Worm (Caenorhabditis elegans) whole organism, young adult: Measurements from ENCODE around the gene C06E2.9.
A peak's percentile ranks its signal among the peaks of the same experiment; 100 is the strongest.

Experiments
- B0261.1 ChIP-seq: sonication (generic microtip); optimal IDR thresholded peaks from 2 replicates; lab custom pipeline; 2016; ENCODE audit warnings: mild to moderate bottlenecking, missing genetic modification characterization, moderate library complexity, missing compliant biosample characterization
- B0336.3 ChIP-seq: fragments of 200-800 bp; sonication (Bioruptor generic); IDR thresholded peaks from 2 replicates; pipeline ENCODE4 v1.3.6; 2022; ENCODE audit warnings: missing genetic modification characterization, missing compliant biosample characterization
- C06A6.2 ChIP-seq: fragments of 200-800 bp; sonication (Bioruptor generic); conservative IDR thresholded peaks from 2 replicates; pipeline ENCODE4 v1.3.6; 2022; ENCODE audit warnings: missing genetic modification characterization, missing compliant biosample characterization
- C17E4.6 ChIP-seq: fragments of 200-800 bp; sonication (Bioruptor generic); IDR thresholded peaks from 2 replicates; pipeline ENCODE4 v1.3.6; 2022; ENCODE audit warnings: missing genetic modification reagents, missing genetic modification characterization, missing compliant biosample characterization
- D2030.7 ChIP-seq: fragments of 200-800 bp; sonication (Bioruptor generic); IDR thresholded peaks from 2 replicates; pipeline ENCODE4 v1.3.6; 2022; ENCODE audit warnings: missing genetic modification reagents, missing genetic modification characterization, missing compliant biosample characterization
- F10E7.11 ChIP-seq: sonication (generic microtip); optimal IDR thresholded peaks from 2 replicates; lab custom pipeline; 2017; ENCODE audit warnings: mild to moderate bottlenecking, missing genetic modification characterization, moderate library complexity, missing compliant biosample characterization
- F33H1.4 ChIP-seq: fragments of 200-800 bp; sonication (Bioruptor generic); IDR thresholded peaks from 2 replicates; pipeline ENCODE4 v1.3.6; 2022; ENCODE audit warnings: missing genetic modification reagents, missing genetic modification characterization, missing compliant biosample characterization
- F37B4.10 ChIP-seq: fragments of 200-800 bp; sonication (Bioruptor generic); IDR thresholded peaks from 2 replicates; pipeline ENCODE4 v1.3.6; 2022; ENCODE audit warnings: missing genetic modification characterization, missing compliant biosample characterization
- F49E8.2 ChIP-seq: sonication (generic microtip); optimal IDR thresholded peaks from 3 replicates; lab custom pipeline; 2017; ENCODE audit warnings: missing genetic modification characterization, mild to moderate bottlenecking, missing compliant biosample characterization, antibody characterized with exemption, moderate library complexity; ENCODE audit not compliant: insufficient read depth
- K12H6.12 ChIP-seq: fragments of 200-800 bp; sonication (Bioruptor generic); optimal IDR thresholded peaks from 2 replicates; lab custom pipeline; 2018; ENCODE audit warnings: mild to moderate bottlenecking, missing genetic modification characterization, missing compliant biosample characterization
- Y79H2A.3 ChIP-seq: fragments of 200-800 bp; sonication (Bioruptor generic); conservative IDR thresholded peaks from 2 replicates; pipeline ENCODE4 v1.3.6; 2022; ENCODE audit warnings: missing genetic modification reagents, missing genetic modification characterization, missing compliant biosample characterization
- aptf-2 ChIP-seq: fragments of 200-800 bp; sonication (Bioruptor generic); conservative IDR thresholded peaks from 2 replicates; pipeline ENCODE4 v1.3.6; 2022; ENCODE audit warnings: missing genetic modification reagents, missing genetic modification characterization, missing compliant biosample characterization
- aptf-3 ChIP-seq: fragments of 200-800 bp; sonication (Bioruptor generic); IDR thresholded peaks from 2 replicates; pipeline ENCODE4 v1.3.6; 2022; ENCODE audit warnings: missing genetic modification characterization, missing compliant biosample characterization
- athp-1 ChIP-seq: sonication (generic microtip); optimal IDR thresholded peaks from 2 replicates; lab custom pipeline; 2017; ENCODE audit warnings: mild to moderate bottlenecking, missing genetic modification characterization, missing compliant biosample characterization
- bed-1 ChIP-seq: fragments of 200-800 bp; sonication (Bioruptor generic); IDR thresholded peaks from 2 replicates; pipeline ENCODE4 v1.3.6; 2022; ENCODE audit warnings: missing genetic modification reagents, missing genetic modification characterization, missing compliant biosample characterization
- cebp-1 ChIP-seq, 2 experiments: fragments of 200-800 bp in 1 of 2; sonication (Bioruptor generic) in 1 of 2; sonication (generic microtip) in 1 of 2; IDR thresholded peaks in 1 of 2; optimal IDR thresholded peaks in 1 of 2; 2 replicates each; pipeline versions ENCODE4 v1.3.6 to Lab custom; 2017 to 2022; ENCODE audit warnings: missing compliant biosample characterization in 2 of 2, missing genetic modification characterization in 2 of 2, mild to moderate bottlenecking in 1 of 2, missing genetic modification reagents in 1 of 2, moderate library complexity in 1 of 2
- cebp-2 ChIP-seq: fragments of 200-800 bp; sonication (Bioruptor generic); IDR thresholded peaks from 2 replicates; pipeline ENCODE4 v1.3.6; 2022; ENCODE audit warnings: missing genetic modification characterization, missing compliant biosample characterization
- ceh-91 ChIP-seq: fragments of 200-800 bp; sonication (Bioruptor generic); IDR thresholded peaks from 2 replicates; pipeline ENCODE4 v1.3.6; 2022; ENCODE audit warnings: missing genetic modification reagents, missing genetic modification characterization, missing compliant biosample characterization
- die-1 ChIP-seq: sonication (generic microtip); optimal IDR thresholded peaks from 2 replicates; lab custom pipeline; 2016; ENCODE audit warnings: missing genotype, mild to moderate bottlenecking, missing genetic modification characterization, missing compliant biosample characterization
- dox-1 ChIP-seq: fragments of 200-800 bp; sonication (Bioruptor generic); IDR thresholded peaks from 2 replicates; pipeline ENCODE4 v1.3.6; 2022; ENCODE audit warnings: missing genetic modification reagents, missing genetic modification characterization, missing compliant biosample characterization
- dpff-1 ChIP-seq: sonication (generic microtip); optimal IDR thresholded peaks from 2 replicates; lab custom pipeline; 2017; ENCODE audit warnings: mild to moderate bottlenecking, missing genetic modification characterization, missing compliant biosample characterization
- efl-1 ChIP-seq: fragments of 150-350 bp; optimal IDR thresholded peaks from 2 replicates; lab custom pipeline; 2014; ENCODE audit warnings: missing biosample characterization, missing genetic modification reagents, missing genetic modification characterization
- egl-18 ChIP-seq: fragments of 200-800 bp; sonication (Bioruptor generic); IDR thresholded peaks from 2 replicates; pipeline ENCODE4 v1.3.6; 2022; ENCODE audit warnings: missing genetic modification reagents, missing genetic modification characterization, missing compliant biosample characterization
- fkh-3 ChIP-seq: sonication (generic microtip); optimal IDR thresholded peaks from 2 replicates; lab custom pipeline; 2016; ENCODE audit warnings: mild to moderate bottlenecking, missing genetic modification characterization, missing compliant biosample characterization
- hrde-1 ChIP-seq: sonication (generic microtip); optimal IDR thresholded peaks from 2 replicates; lab custom pipeline; 2016; ENCODE audit warnings: missing genetic modification characterization, mild to moderate bottlenecking, missing compliant biosample characterization, moderate library complexity, missing genotype, missing genetic modification reagents, borderline replicate concordance
- let-607 ChIP-seq, 2 experiments: fragments of 200-800 bp in 1 of 2; sonication (Bioruptor generic) in 1 of 2; sonication (generic microtip) in 1 of 2; optimal IDR thresholded peaks; 2 replicates each; lab custom pipeline; 2016 to 2018; ENCODE audit warnings: mild to moderate bottlenecking in 2 of 2, missing compliant biosample characterization in 2 of 2, missing genetic modification characterization in 2 of 2, moderate library complexity in 2 of 2, missing genotype in 1 of 2
- lin-26 ChIP-seq: fragments of 200-800 bp; sonication (Bioruptor generic); IDR thresholded peaks from 2 replicates; pipeline ENCODE4 v1.3.6; 2022; ENCODE audit warnings: missing genetic modification reagents, missing genetic modification characterization, missing compliant biosample characterization
- lin-54 ChIP-seq: fragments of 200-800 bp; sonication (Bioruptor generic); optimal IDR thresholded peaks from 2 replicates; lab custom pipeline; 2018; ENCODE audit warnings: mild to moderate bottlenecking, missing genetic modification characterization, missing compliant biosample characterization
- lsl-1 ChIP-seq: fragments of 200-800 bp; sonication (Bioruptor generic); optimal IDR thresholded peaks from 2 replicates; lab custom pipeline; 2018; ENCODE audit warnings: mild to moderate bottlenecking, missing genetic modification characterization, moderate library complexity, missing compliant biosample characterization
- madf-10 ChIP-seq: sonication (generic microtip); optimal IDR thresholded peaks from 2 replicates; lab custom pipeline; 2016; ENCODE audit warnings: mild to moderate bottlenecking, missing genetic modification characterization, missing compliant biosample characterization
- madf-3 ChIP-seq: fragments of 200-800 bp; sonication (Bioruptor generic); IDR thresholded peaks from 2 replicates; pipeline ENCODE4 v1.3.6; 2022; ENCODE audit warnings: missing genetic modification reagents, missing genetic modification characterization, missing compliant biosample characterization
- madf-6 ChIP-seq: fragments of 200-800 bp; sonication (Bioruptor generic); IDR thresholded peaks from 2 replicates; pipeline ENCODE4 v1.3.6; 2022; ENCODE audit warnings: missing genetic modification reagents, missing genetic modification characterization, missing compliant biosample characterization
- nfya-2 ChIP-seq: fragments of 200-800 bp; sonication (Bioruptor generic); IDR thresholded peaks from 2 replicates; pipeline ENCODE4 v1.3.6; 2022; ENCODE audit warnings: missing genetic modification reagents, missing genetic modification characterization, missing compliant biosample characterization
- nfyb-1 ChIP-seq: fragments of 200-800 bp; sonication (Bioruptor generic); IDR thresholded peaks from 2 replicates; pipeline ENCODE4 v1.3.6; 2022; ENCODE audit warnings: missing genetic modification reagents, missing genetic modification characterization, missing compliant biosample characterization
- nhr-80 ChIP-seq: sonication (generic microtip); optimal IDR thresholded peaks from 2 replicates; lab custom pipeline; 2016; ENCODE audit warnings: missing genetic modification characterization, missing compliant biosample characterization
- pha-4 ChIP-seq: fragments of 150-350 bp; sonication (generic microtip); optimal IDR thresholded peaks from 2 replicates; lab custom pipeline; 2014; ENCODE audit warnings: missing biosample characterization, missing genetic modification reagents, missing genetic modification characterization
- rpc-1 ChIP-seq, 2 experiments: fragments of 150-350 bp in 1 of 2; sonication (generic microtip) in 1 of 2; optimal IDR thresholded peaks; 2 replicates each; lab custom pipeline; 2014 to 2018; ENCODE audit warnings: missing biosample characterization in 1 of 2, missing genetic modification characterization in 1 of 2, missing genetic modification reagents in 1 of 2, missing genotype in 1 of 2
- snpc-1.1 ChIP-seq: sonication (generic microtip); optimal IDR thresholded peaks from 2 replicates; lab custom pipeline; 2017; ENCODE audit warnings: missing genetic modification characterization, mild to moderate bottlenecking, missing compliant biosample characterization, antibody characterized with exemption, moderate library complexity, missing genotype, missing genetic modification reagents; ENCODE audit not compliant: insufficient read depth
- snpc-3.4 ChIP-seq: sonication (generic microtip); optimal IDR thresholded peaks from 2 replicates; lab custom pipeline; 2017; ENCODE audit warnings: missing genetic modification characterization, mild to moderate bottlenecking, missing compliant biosample characterization, antibody characterized with exemption, moderate library complexity, missing genotype, missing genetic modification reagents
- snpc-4 ChIP-seq, 5 experiments: fragments of 150-350 bp in 1 of 5; sonication (generic microtip) in 4 of 5; optimal IDR thresholded peaks; 2 replicates each; lab custom pipeline; 2014 to 2018; ENCODE audit warnings: missing genetic modification characterization in 5 of 5, missing biosample characterization in 3 of 5, antibody characterized with exemption in 2 of 5, mild to moderate bottlenecking in 2 of 5, missing compliant biosample characterization in 2 of 5, missing genotype in 2 of 5, moderate library complexity in 2 of 5, missing genetic modification reagents in 1 of 5
- tlf-1 ChIP-seq: fragments of 200-800 bp; sonication (Bioruptor generic); optimal IDR thresholded peaks from 2 replicates; lab custom pipeline; 2018; ENCODE audit warnings: mild to moderate bottlenecking, missing genetic modification characterization, missing compliant biosample characterization
- unc-62 ChIP-seq: fragments of 150-350 bp; optimal IDR thresholded peaks from 2 replicates; lab custom pipeline; 2014; ENCODE audit warnings: missing biosample characterization, missing genetic modification reagents, missing genetic modification characterization
- xnd-1 ChIP-seq: sonication (generic microtip); optimal IDR thresholded peaks from 2 replicates; lab custom pipeline; 2016; ENCODE audit warnings: missing genotype, missing genetic modification reagents, missing genetic modification characterization, missing compliant biosample characterization
- ztf-22 ChIP-seq: fragments of 200-800 bp; sonication (Bioruptor generic); optimal IDR thresholded peaks from 2 replicates; lab custom pipeline; 2018; ENCODE audit warnings: mild to moderate bottlenecking, missing genetic modification characterization, moderate library complexity, missing compliant biosample characterization
- ztf-28 ChIP-seq: fragments of 200-800 bp; sonication (Bioruptor generic); IDR thresholded peaks from 2 replicates; pipeline ENCODE4 v1.3.6; 2022; ENCODE audit warnings: missing genetic modification reagents, missing genetic modification characterization, missing compliant biosample characterization

C06E2.9 gene

DNA sequence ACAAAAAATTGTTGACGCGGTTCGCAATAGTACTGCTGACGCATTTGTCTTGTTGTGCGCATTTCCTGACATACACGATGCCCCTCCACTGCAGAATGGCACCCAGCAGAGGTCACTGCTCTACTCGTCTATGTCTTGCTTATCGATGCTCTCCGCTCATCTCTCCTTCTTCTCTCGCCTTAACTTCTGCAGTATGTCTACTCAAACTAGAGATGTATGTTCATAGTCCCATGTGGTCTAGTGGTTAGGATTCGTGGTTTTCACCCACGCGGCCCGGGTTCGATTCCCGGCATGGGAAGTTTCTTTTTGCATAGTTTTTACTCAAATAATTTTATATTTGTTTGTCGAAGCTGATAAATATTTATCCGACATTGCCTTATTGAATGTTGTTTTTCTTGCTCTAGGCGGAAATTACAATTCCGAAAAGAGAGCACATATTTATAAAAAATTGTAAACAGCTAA lies 25.1 kb upstream of the C06E2.9 start, which contains the start of gene C28G1.2 (continued):
- TF ChIP-seq lin-26 (GFP tag; lab: Robert Waterston, UW) = peak; percentile 99
- TF ChIP-seq C17E4.6 (GFP tag; lab: Robert Waterston, UW) = 0 out of 2 replicates have a peak, but pooled peaks have one; percentile 39
- no peak; the same call in 1 of the 2 replicates for TF ChIP-seq madf-6 (GFP tag; lab: Robert Waterston, UW)
- TF ChIP-seq nfyb-1 = peak; percentile 87
- TF ChIP-seq snpc-3.4 = peak; percentile 52
- TF ChIP-seq cebp-2 (GFP tag; lab: Robert Waterston, UW) = peak; percentile 89
- no peak for TF ChIP-seq F49E8.2 (tag; lab: Kevin White, UChicago)
- peak; percentile 85 for TF ChIP-seq hrde-1 (tag; lab: Kevin White, UChicago)
- peak; percentile 84 for TF ChIP-seq F10E7.11 (tag; lab: Kevin White, UChicago)
- TF ChIP-seq F37B4.10 (GFP tag; lab: Robert Waterston, UW) = 0 out of 2 replicates have a peak, but pooled peaks have one; percentile 46
- TF ChIP-seq snpc-1.1 = peak; percentile 34
- peak; percentile 68 for TF ChIP-seq nhr-80
- no peak for TF ChIP-seq nfya-2 (GFP tag; lab: Robert Waterston, UW)
- no peak for TF ChIP-seq bed-1
- peak; percentile 97 for TF ChIP-seq die-1 (tag; lab: Kevin White, UChicago)
- TF ChIP-seq ceh-91 (GFP tag; lab: Robert Waterston, UW) = no peak
- peak; percentile 84 for TF ChIP-seq D2030.7
- peak; percentile 88 for TF ChIP-seq madf-10
- peak; percentile 94; the same call in 1 of the 2 replicates for TF ChIP-seq aptf-3 (GFP tag; lab: Robert Waterston, UW)
- TF ChIP-seq unc-62 (GFP tag; lab: Kevin White, UChicago) = no peak
- peak; percentile 83 for TF ChIP-seq ztf-22 (GFP tag; lab: Kevin White, UChicago)
- TF ChIP-seq efl-1 (GFP tag; lab: Kevin White, UChicago) = peak; percentile 25
- TF ChIP-seq ztf-28 = peak; percentile 62; the same call in 1 of the 2 replicates
- peak; percentile 72 to 84 for TF ChIP-seq let-607 (tag; optimal IDR thresholded peaks at IDR 0.05; lab: Kevin White, UChicago)
- TF ChIP-seq rpc-1 (optimal IDR thresholded peaks at IDR 0.05; lab: Kevin White, UChicago) = peak; percentile 98
- peak; percentile 97 for TF ChIP-seq rpc-1 (tag; optimal IDR thresholded peaks at IDR 0.05; lab: Kevin White, UChicago)
- peak; percentile 91 for TF ChIP-seq egl-18 (GFP tag; lab: Robert Waterston, UW)
- peak; percentile 100 for TF ChIP-seq B0261.1 (tag; lab: Kevin White, UChicago)
- no peak for TF ChIP-seq pha-4 (tag; lab: Kevin White, UChicago)
- peak; percentile 70 for TF ChIP-seq fkh-3 (tag; lab: Kevin White, UChicago)
- peak; percentile 71 for TF ChIP-seq C06A6.2 (GFP tag; lab: Robert Waterston, UW)
- peak; percentile 70; the same call in 1 of the 2 replicates for TF ChIP-seq cebp-1 (GFP tag; IDR thresholded peaks at IDR 0.05; lab: Robert Waterston, UW)
- TF ChIP-seq cebp-1 (tag; optimal IDR thresholded peaks at IDR 0.05; lab: Kevin White, UChicago) = peak; percentile 92
- TF ChIP-seq dox-1 = peak; percentile 93
- TF ChIP-seq athp-1 (tag; lab: Kevin White, UChicago) = peak; percentile 86
- no peak for TF ChIP-seq xnd-1
- peak; percentile 83 for TF ChIP-seq tlf-1 (GFP tag; lab: Kevin White, UChicago)
- TF ChIP-seq K12H6.12 = peak; percentile 94
- peak; percentile 68 for TF ChIP-seq lin-54 (GFP tag; lab: Kevin White, UChicago)
- TF ChIP-seq snpc-4 (GFP tag; optimal IDR thresholded peaks at IDR 0.05; lab: Kevin White, UChicago) = peak; percentile 75
- peak; percentile 30 to 78 (median 76) for TF ChIP-seq snpc-4 (tag; optimal IDR thresholded peaks at IDR 0.05; lab: Kevin White, UChicago)
- no peak for TF ChIP-seq F33H1.4
- TF ChIP-seq aptf-2 (GFP tag; lab: Robert Waterston, UW) = 0 out of 2 replicates have a peak, but pooled peaks have one; percentile 53
- no peak for TF ChIP-seq dpff-1 (tag; lab: Kevin White, UChicago)
- peak; percentile 90 for TF ChIP-seq B0336.3 (GFP tag; lab: Robert Waterston, UW)
- peak; percentile 52; the same call in 1 of the 2 replicates for TF ChIP-seq Y79H2A.3 (GFP tag; lab: Robert Waterston, UW)
- peak; percentile 76; the same call in 1 of the 2 replicates for TF ChIP-seq madf-3
- TF ChIP-seq lsl-1 = peak; percentile 20
